Fruit fly (Drosophila melanogaster) whole organism, adult: ENCODE measurements around the gene CG13457.

Experiments
- CG11617 ChIP-seq: fragments of 200-800 bp; sonication (Bioruptor generic); optimal IDR thresholded peaks from 2 replicates; lab custom pipeline; 2017; ENCODE audit warnings: mild to moderate bottlenecking, missing biosample characterization, missing genetic modification reagents, missing genetic modification characterization
- CG7101 ChIP-seq: fragments of 200-800 bp; sonication (Bioruptor generic); optimal IDR thresholded peaks from 2 replicates; lab custom pipeline; 2018; ENCODE audit warnings: missing biosample characterization, mild to moderate bottlenecking, missing genetic modification characterization, moderate library complexity
- Crg-1 ChIP-seq: fragments of 200-800 bp; sonication (Bioruptor generic); optimal IDR thresholded peaks from 2 replicates; lab custom pipeline; 2016; ENCODE audit warnings: missing biosample characterization, missing genetic modification characterization
- Hr96 ChIP-seq: fragments of 200-800 bp; sonication (Bioruptor generic); optimal IDR thresholded peaks from 2 replicates; lab custom pipeline; 2016; ENCODE audit warnings: missing biosample characterization, missing genetic modification characterization
- cic ChIP-seq: fragments of 200-800 bp; sonication (Bioruptor generic); optimal IDR thresholded peaks from 2 replicates; lab custom pipeline; 2017; ENCODE audit warnings: missing biosample characterization, mild to moderate bottlenecking, missing genetic modification characterization, moderate library complexity

DNA sequence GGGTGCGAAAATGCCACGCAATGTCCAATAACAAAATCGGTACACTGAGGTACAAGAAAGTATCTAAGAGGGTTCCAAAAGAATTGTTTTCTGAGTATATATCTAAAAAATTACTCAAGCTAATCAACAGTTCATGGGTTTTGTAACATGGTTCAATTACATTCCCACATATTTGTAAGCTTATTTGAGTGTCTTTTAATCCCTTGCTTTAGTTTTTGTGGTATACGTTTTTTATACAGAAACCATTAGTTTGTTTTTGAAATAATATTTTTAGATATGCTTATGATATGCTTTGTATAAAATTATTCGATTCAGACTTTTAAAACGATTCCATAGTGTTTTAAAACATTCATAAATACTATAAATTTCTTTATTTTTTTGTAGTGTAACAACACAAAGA, 49.6 kb upstream of the CG13457 start:
- TF ChIP-seq cic, result no peak
- no peak for TF ChIP-seq Crg-1 (GFP tag; lab: Kevin White, UChicago)
- no peak for TF ChIP-seq CG7101 (tag; lab: Kevin White, UChicago)
- no peak for TF ChIP-seq Hr96
- no peak for TF ChIP-seq CG11617 (GFP tag; lab: Kevin White, UChicago)
